Fruit fly (Drosophila melanogaster): Measurements from ENCODE around the gene CG4025.

- peak; percentile 75 for TF ChIP-seq Gug (GFP tag; IDR thresholded peaks at IDR 0.05)
- TF ChIP-seq CG16779 (tag; optimal IDR thresholded peaks at IDR 0.05), result peak; percentile 84
- peak; percentile 85 for TF ChIP-seq CG6854 (GFP tag; optimal IDR thresholded peaks at IDR 0.05)
- peak; percentile 85 for TF ChIP-seq CG9139 (GFP tag; optimal IDR thresholded peaks at IDR 0.05)
- TF ChIP-seq fd85E (GFP tag; optimal IDR thresholded peaks at IDR 0.05), result peak; percentile 43
- peak; percentile 98 for TF ChIP-seq CG32006 (GFP tag; optimal IDR thresholded peaks at IDR 0.05)
- TF ChIP-seq Lpt (GFP tag; optimal IDR thresholded peaks at IDR 0.05), result peak; percentile 87
- TF ChIP-seq CG10669 (GFP tag; optimal IDR thresholded peaks at IDR 0.05), result peak; percentile 77
- peak; percentile 80 for TF ChIP-seq lz (GFP tag; optimal IDR thresholded peaks at IDR 0.05)
- TF ChIP-seq CG8119 (GFP tag; IDR thresholded peaks at IDR 0.05), result peak; percentile 91
- peak; percentile 86 for TF ChIP-seq spab (GFP tag; optimal IDR thresholded peaks at IDR 0.05)
- peak; percentile 34 for TF ChIP-seq Eip75B (GFP tag; optimal IDR thresholded peaks at IDR 0.05)
- peak; percentile 72 for TF ChIP-seq CG3919 (GFP tag; optimal IDR thresholded peaks at IDR 0.05)
These were observed 47.4 kb downstream of the CG4025 start for dm6 chrX:2123965-2124688.
